ENCODE assay signal across 3 fruit fly cellular contexts in genomic region chr2L:3781132-3781877, dm6.
TF ChIP-seq lines count a peak whose summit lies in the region.

No protein-coding gene starts in this region.

TF ChIP-seq in whole organism, embryonic, 481 proteins besides CTCF, POLR2A, EP300 and RAD21 (continued from another document and continues in another):
- TF ChIP-seq prd (optimal IDR thresholded peaks at IDR 0.05; lab: Kevin White, UChicago) = no peak
- TF ChIP-seq prd (GFP tag; IDR thresholded peaks at IDR 0.05; lab: Robert Waterston, UW) = peak; percentile 44; the same call in 1 of the 3 replicates
- TF ChIP-seq CG6689 (GFP tag; IDR thresholded peaks at IDR 0.05; lab: Robert Waterston, UW) = peak; percentile 41
- TF ChIP-seq CG15269 (tag; optimal IDR thresholded peaks at IDR 0.05; lab: Kevin White, UChicago) = peak; percentile 64
- peak; percentile 21 for TF ChIP-seq CG12391 (tag; optimal IDR thresholded peaks at IDR 0.05; lab: Kevin White, UChicago)
- peak in 1 of 2 experiments; percentile 49 for TF ChIP-seq Hr51 (GFP tag; optimal IDR thresholded peaks at IDR 0.05; lab: Kevin White, UChicago)
- no peak for TF ChIP-seq pita (GFP tag; optimal IDR thresholded peaks at IDR 0.05; lab: Kevin White, UChicago)
- TF ChIP-seq CG13424 (tag; optimal IDR thresholded peaks at IDR 0.05; lab: Kevin White, UChicago) = peak; percentile 11
- 0 out of 2 replicates have a peak, but pooled peaks have one; percentile 56 for TF ChIP-seq seq (GFP tag; IDR thresholded peaks at IDR 0.05; lab: Robert Waterston, UW)
- no peak for TF ChIP-seq CG6254 (GFP tag; optimal IDR thresholded peaks at IDR 0.05; lab: Kevin White, UChicago)
- TF ChIP-seq mld (GFP tag; IDR thresholded peaks at IDR 0.05; lab: Robert Waterston, UW; ENCODE audit: partially characterized antibody) = no peak
- TF ChIP-seq crol (GFP tag; IDR thresholded peaks at IDR 0.05; lab: Robert Waterston, UW) = no peak
- TF ChIP-seq CG30403 (GFP tag; optimal IDR thresholded peaks at IDR 0.05; lab: Kevin White, UChicago) = peak; percentile 17
- no peak for TF ChIP-seq CG12942 (GFP tag; optimal IDR thresholded peaks at IDR 0.05; lab: Kevin White, UChicago)
- TF ChIP-seq CG1832 (GFP tag; optimal IDR thresholded peaks at IDR 0.05; lab: Kevin White, UChicago) = no peak
- TF ChIP-seq CG6175 (GFP tag; IDR thresholded peaks at IDR 0.05; lab: Robert Waterston, UW) = no peak
- TF ChIP-seq gem (tag; optimal IDR thresholded peaks at IDR 0.05; lab: Kevin White, UChicago) = peak; percentile 62
- TF ChIP-seq chinmo (GFP tag; IDR thresholded peaks at IDR 0.05; lab: Robert Waterston, UW; ENCODE audit: partially characterized antibody) = peak; percentile 79; the same call in 2 of the 4 replicates
- no peak for TF ChIP-seq CG7987 (GFP tag; optimal IDR thresholded peaks at IDR 0.05; lab: Kevin White, UChicago)
- TF ChIP-seq kah (GFP tag; optimal IDR thresholded peaks at IDR 0.05; lab: Kevin White, UChicago) = no peak
- TF ChIP-seq pan (optimal IDR thresholded peaks at IDR 0.05; lab: Kevin White, UChicago) = no peak
- TF ChIP-seq pan (GFP tag; optimal IDR thresholded peaks at IDR 0.05 in 1 of 2, IDR thresholded peaks at IDR 0.05 in 1 of 2) = peak in 1 of 2 experiments; percentile 32
- peak in 1 of 3 experiments; percentile 12 for TF ChIP-seq lola (GFP tag; optimal IDR thresholded peaks at IDR 0.05; lab: Kevin White, UChicago)
- no peak for TF ChIP-seq fd3F (GFP tag; optimal IDR thresholded peaks at IDR 0.05; lab: Kevin White, UChicago)
- no peak for TF ChIP-seq Asciz (GFP tag; optimal IDR thresholded peaks at IDR 0.05; lab: Kevin White, UChicago)
- peak; percentile 29; the same call in 1 of the 2 replicates for TF ChIP-seq E2f1 (GFP tag; IDR thresholded peaks at IDR 0.05; lab: Robert Waterston, UW)
- no peak for TF ChIP-seq wdn (GFP tag; IDR thresholded peaks at IDR 0.05; lab: Robert Waterston, UW)
- TF ChIP-seq D19A (tag; optimal IDR thresholded peaks at IDR 0.05; lab: Kevin White, UChicago) = peak; percentile 81
- peak; percentile 6 for TF ChIP-seq CG3407 (GFP tag; optimal IDR thresholded peaks at IDR 0.05; lab: Kevin White, UChicago)
- TF ChIP-seq tgo (GFP tag; IDR thresholded peaks at IDR 0.05; lab: Robert Waterston, UW) = peak; percentile 36; the same call in 1 of the 3 replicates
- peak; percentile 8 for TF ChIP-seq Blimp-1 (GFP tag; optimal IDR thresholded peaks at IDR 0.05; lab: Kevin White, UChicago)
- peak; percentile 10 for TF ChIP-seq grau (tag; optimal IDR thresholded peaks at IDR 0.05; lab: Kevin White, UChicago)
- no peak for TF ChIP-seq pb (GFP tag; optimal IDR thresholded peaks at IDR 0.05; lab: Kevin White, UChicago)
- TF ChIP-seq Med (GFP tag; lab: Kevin White, UChicago) = peak; percentile 58
- TF ChIP-seq CG8281 (tag; optimal IDR thresholded peaks at IDR 0.05; lab: Kevin White, UChicago) = no peak
- no peak for TF ChIP-seq CG10267 (tag; optimal IDR thresholded peaks at IDR 0.05; lab: Kevin White, UChicago)
- peak; percentile 43 for TF ChIP-seq Sox102F (GFP tag; optimal IDR thresholded peaks at IDR 0.05; lab: Kevin White, UChicago)
- no peak for TF ChIP-seq CG16813 (GFP tag; IDR thresholded peaks at IDR 0.05; lab: Robert Waterston, UW; ENCODE audit: partially characterized antibody)
- 0 out of 2 replicates have a peak, but pooled peaks have one; percentile 21 for TF ChIP-seq CG32767 (GFP tag; IDR thresholded peaks at IDR 0.05; lab: Robert Waterston, UW)
- TF ChIP-seq ara (GFP tag; IDR thresholded peaks at IDR 0.05; lab: Robert Waterston, UW) = no peak
- TF ChIP-seq CG1603 (tag; optimal IDR thresholded peaks at IDR 0.05; lab: Kevin White, UChicago) = no peak
- TF ChIP-seq hkb (optimal IDR thresholded peaks at IDR 0.05; lab: Kevin White, UChicago) = no peak
- peak; percentile 61; the same call in 1 of the 2 replicates for TF ChIP-seq hkb (GFP tag; IDR thresholded peaks at IDR 0.05; lab: Robert Waterston, UW)

TF ChIP-seq in whole organism, prepupa, 60 proteins besides CTCF, POLR2A, EP300 and RAD21 (continued from another document):
- TF ChIP-seq CG31627 (GFP tag; optimal IDR thresholded peaks at IDR 0.05; lab: Kevin White, UChicago) (peak; percentile 56), CG8319 (GFP tag; optimal IDR thresholded peaks at IDR 0.05; lab: Kevin White, UChicago) (no peak), CG6808 (GFP tag; optimal IDR thresholded peaks at IDR 0.05; lab: Kevin White, UChicago) (peak; percentile 54), dac (GFP tag; optimal IDR thresholded peaks at IDR 0.05; lab: Kevin White, UChicago) (no peak), fd59A (GFP tag; optimal IDR thresholded peaks at IDR 0.05; lab: Kevin White, UChicago) (peak; percentile 64), CG16779 (tag; optimal IDR thresholded peaks at IDR 0.05; lab: Kevin White, UChicago) (no peak), Ets21C (GFP tag; optimal IDR thresholded peaks at IDR 0.05; lab: Kevin White, UChicago) (no peak), CG34406 (GFP tag; optimal IDR thresholded peaks at IDR 0.05; lab: Kevin White, UChicago) (peak; percentile 47), CG9139 (GFP tag; optimal IDR thresholded peaks at IDR 0.05; lab: Kevin White, UChicago) (no peak), topi (GFP tag; optimal IDR thresholded peaks at IDR 0.05; lab: Kevin White, UChicago) (peak; percentile 63), Hr4 (GFP tag; optimal IDR thresholded peaks at IDR 0.05; lab: Kevin White, UChicago) (peak; percentile 40), fd85E (GFP tag; optimal IDR thresholded peaks at IDR 0.05; lab: Kevin White, UChicago) (no peak), CG11294 (GFP tag; IDR thresholded peaks at IDR 0.05; lab: Robert Waterston, UW) (peak; percentile 36; the same call in 1 of the 2 replicates), Hr39 (GFP tag; optimal IDR thresholded peaks at IDR 0.05; lab: Kevin White, UChicago) (peak; percentile 55), net (GFP tag; optimal IDR thresholded peaks at IDR 0.05; lab: Kevin White, UChicago) (peak; percentile 68), Eip75B (GFP tag; optimal IDR thresholded peaks at IDR 0.05; lab: Kevin White, UChicago) (peak; percentile 72), CG3032 (tag; optimal IDR thresholded peaks at IDR 0.05; lab: Kevin White, UChicago) (peak; percentile 54), pdm3 (GFP tag; optimal IDR thresholded peaks at IDR 0.05; lab: Kevin White, UChicago) (peak; percentile 66), CG1621 (tag; optimal IDR thresholded peaks at IDR 0.05; lab: Kevin White, UChicago) (no peak), lz (GFP tag; optimal IDR thresholded peaks at IDR 0.05; lab: Kevin White, UChicago) (peak; percentile 64), CG11902 (GFP tag; optimal IDR thresholded peaks at IDR 0.05; lab: Kevin White, UChicago) (peak; percentile 28), Sox14 (GFP tag; optimal IDR thresholded peaks at IDR 0.05; lab: Kevin White, UChicago) (peak; percentile 56), achi (GFP tag; optimal IDR thresholded peaks at IDR 0.05; lab: Kevin White, UChicago) (peak; percentile 44), cyc (GFP tag; optimal IDR thresholded peaks at IDR 0.05; lab: Kevin White, UChicago) (peak; percentile 45), spab (GFP tag; optimal IDR thresholded peaks at IDR 0.05; lab: Kevin White, UChicago) (peak; percentile 42), CG6792 (GFP tag; optimal IDR thresholded peaks at IDR 0.05; lab: Kevin White, UChicago) (peak; percentile 70), CG6163 (GFP tag; IDR thresholded peaks at IDR 0.05; lab: Robert Waterston, UW) (peak; percentile 81), CG4318 (GFP tag; optimal IDR thresholded peaks at IDR 0.05; lab: Kevin White, UChicago) (no peak), Smox (GFP tag; optimal IDR thresholded peaks at IDR 0.05; lab: Kevin White, UChicago) (peak; percentile 74), CG8119 (GFP tag; IDR thresholded peaks at IDR 0.05; lab: Robert Waterston, UW) (peak; percentile 78; the same call in 2 of the 3 replicates), CG6854 (GFP tag; optimal IDR thresholded peaks at IDR 0.05; lab: Kevin White, UChicago) (peak; percentile 2), CG7368 (GFP tag; optimal IDR thresholded peaks at IDR 0.05; lab: Kevin White, UChicago) (no peak), dsx (GFP tag; optimal IDR thresholded peaks at IDR 0.05; lab: Kevin White, UChicago; ENCODE audit: poor library complexity, severe bottlenecking) (peak; percentile 53), CG3919 (GFP tag; optimal IDR thresholded peaks at IDR 0.05; lab: Kevin White, UChicago) (peak; percentile 44), Hr38 (GFP tag; optimal IDR thresholded peaks at IDR 0.05; lab: Kevin White, UChicago) (no peak), CG15336 (GFP tag; IDR thresholded peaks at IDR 0.05; lab: Robert Waterston, UW) (peak; percentile 77)

TF ChIP-seq in whole organism, wandering third instar larva, 38 proteins besides CTCF, POLR2A, EP300 and RAD21 (continued from another document):
- TF ChIP-seq dl (GFP tag; optimal IDR thresholded peaks at IDR 0.05; lab: Kevin White, UChicago; ENCODE audit: insufficient read depth in 1 of 2, partially characterized antibody in 2 of 2) (peak in 1 of 2 experiments; percentile 34), ey (GFP tag; optimal IDR thresholded peaks at IDR 0.05; lab: Kevin White, UChicago) (peak; percentile 58), usp (GFP tag; optimal IDR thresholded peaks at IDR 0.05; lab: Kevin White, UChicago) (no peak), pan (optimal IDR thresholded peaks at IDR 0.05; lab: Kevin White, UChicago) (no peak), psq (GFP tag; optimal IDR thresholded peaks at IDR 0.05; lab: Kevin White, UChicago) (peak; percentile 69), CG32264 (GFP tag; optimal IDR thresholded peaks at IDR 0.05; lab: Kevin White, UChicago) (no peak), Dfd (GFP tag; optimal IDR thresholded peaks at IDR 0.05; lab: Kevin White, UChicago) (no peak), N (GFP tag; optimal IDR thresholded peaks at IDR 0.05; lab: Kevin White, UChicago) (no peak)
